Fruit fly (Drosophila melanogaster) whole organism, embryonic: ENCODE data around the gene CG43116.

Experiments used
- Atf3 ChIP-seq: fragments of 200-800 bp; sonication (Bioruptor generic); optimal IDR thresholded peaks from 3 replicates; lab custom pipeline; 2016; ENCODE audit warnings: missing biosample characterization, missing genetic modification characterization
- B-H2 ChIP-seq: fragments of 200-800 bp; sonication (Bioruptor generic); optimal IDR thresholded peaks from 2 replicates; lab custom pipeline; 2018; ENCODE audit warnings: missing biosample characterization, mild to moderate bottlenecking, missing genetic modification characterization
- BEAF-32 ChIP-seq: fragments of 200-800 bp; sonication (Bioruptor generic); optimal IDR thresholded peaks from 3 replicates; lab custom pipeline; 2017; ENCODE audit warnings: missing biosample characterization, missing genetic modification characterization, mild to moderate bottlenecking, moderate library complexity, missing genetic modification reagents
- Bteb2 ChIP-seq: fragments of 200-800 bp; sonication (Bioruptor generic); optimal IDR thresholded peaks from 2 replicates; lab custom pipeline; 2016; ENCODE audit warnings: missing biosample characterization, missing genetic modification characterization
- CG10565 ChIP-seq: fragments of 200-800 bp; sonication (Bioruptor generic); optimal IDR thresholded peaks from 3 replicates; lab custom pipeline; 2016; ENCODE audit warnings: missing biosample characterization, mild to moderate bottlenecking, missing genetic modification characterization
- CG10979 ChIP-seq: fragments of 200-800 bp; sonication (Bioruptor generic); optimal IDR thresholded peaks from 2 replicates; lab custom pipeline; 2018; ENCODE audit warnings: missing biosample characterization, mild to moderate bottlenecking, missing genetic modification characterization, moderate library complexity
- CG11093 ChIP-seq: fragments of 200-800 bp; sonication (Bioruptor generic); IDR thresholded peaks from 3 replicates; pipeline ENCODE4 v1.3.6; 2022; ENCODE audit warnings: missing biosample characterization, missing genetic modification characterization
- CG11560 ChIP-seq: fragments of 200-800 bp; sonication (Bioruptor generic); IDR thresholded peaks from 3 replicates; pipeline ENCODE4 v1.3.6; 2022; ENCODE audit warnings: missing biosample characterization, missing genetic modification characterization
- CG11695 ChIP-seq: fragments of 200-800 bp; sonication (Bioruptor generic); IDR thresholded peaks from 3 replicates; pipeline ENCODE4 v1.3.6; 2022; ENCODE audit warnings: missing biosample characterization, missing genetic modification characterization
- CG12659 ChIP-seq: fragments of 200-800 bp; sonication (Bioruptor generic); optimal IDR thresholded peaks from 3 replicates; lab custom pipeline; 2017; ENCODE audit warnings: mild to moderate bottlenecking, missing biosample characterization, missing genetic modification reagents, missing genetic modification characterization
- CG14050 ChIP-seq: fragments of 200-800 bp; sonication (Bioruptor generic); IDR thresholded peaks from 3 replicates; pipeline ENCODE4 v1.3.6; 2022; ENCODE audit warnings: missing biosample characterization, missing genetic modification characterization
- CG14667 ChIP-seq: fragments of 200-800 bp; sonication (Bioruptor generic); IDR thresholded peaks from 2 replicates; pipeline ENCODE4 v1.3.6; 2022; ENCODE audit warnings: missing biosample characterization, missing genetic modification characterization
- CG15073 ChIP-seq: fragments of 200-800 bp; sonication (Bioruptor generic); optimal IDR thresholded peaks from 2 replicates; lab custom pipeline; 2016; ENCODE audit warnings: missing biosample characterization, missing genetic modification characterization
- CG18599 ChIP-seq: fragments of 200-800 bp; sonication (Bioruptor generic); optimal IDR thresholded peaks from 3 replicates; lab custom pipeline; 2017; ENCODE audit warnings: missing biosample characterization, missing genetic modification characterization, mild to moderate bottlenecking, moderate library complexity, missing genetic modification reagents
- CG33213 ChIP-seq: fragments of 200-800 bp; sonication (Bioruptor generic); optimal IDR thresholded peaks from 3 replicates; lab custom pipeline; 2016; ENCODE audit warnings: missing biosample characterization, missing genetic modification characterization
- CG34376 ChIP-seq: fragments of 200-800 bp; sonication (Bioruptor generic); optimal IDR thresholded peaks from 2 replicates; lab custom pipeline; 2018; ENCODE audit warnings: missing biosample characterization, mild to moderate bottlenecking, missing genetic modification characterization
- CG3847 ChIP-seq: fragments of 200-800 bp; sonication (Bioruptor generic); IDR thresholded peaks from 2 replicates; pipeline ENCODE4 v1.3.6; 2022; ENCODE audit warnings: missing biosample characterization, missing genetic modification characterization
- CG4424 ChIP-seq: fragments of 200-800 bp; sonication (Bioruptor generic); optimal IDR thresholded peaks from 3 replicates; lab custom pipeline; 2016; ENCODE audit warnings: missing biosample characterization, missing genetic modification characterization
- CG5953 ChIP-seq: fragments of 200-800 bp; sonication (Bioruptor generic); IDR thresholded peaks from 2 replicates; pipeline ENCODE4 v1.3.6; 2022; ENCODE audit warnings: missing biosample characterization, missing genetic modification characterization
- CG7987 ChIP-seq: fragments of 200-800 bp; sonication (Bioruptor generic); optimal IDR thresholded peaks from 2 replicates; lab custom pipeline; 2018; ENCODE audit warnings: missing biosample characterization, mild to moderate bottlenecking, missing genetic modification characterization, moderate library complexity
- CG9876 ChIP-seq: fragments of 200-800 bp; sonication (Bioruptor generic); optimal IDR thresholded peaks from 2 replicates; lab custom pipeline; 2016; ENCODE audit warnings: missing biosample characterization, missing genetic modification characterization
- H2.0 ChIP-seq: fragments of 200-800 bp; sonication (Bioruptor generic); IDR thresholded peaks from 2 replicates; pipeline ENCODE4 v1.3.6; 2022; ENCODE audit warnings: missing biosample characterization, missing genetic modification characterization
- HHEX ChIP-seq: fragments of 200-800 bp; sonication (Bioruptor generic); optimal IDR thresholded peaks from 3 replicates; lab custom pipeline; 2017; ENCODE audit warnings: missing biosample characterization, mild to moderate bottlenecking, missing genetic modification characterization, missing genetic modification reagents
- Hr39 ChIP-seq: fragments of >200 bp; optimal IDR thresholded peaks from 2 replicates; lab custom pipeline; 2017
- NC2β ChIP-seq: fragments of 200-800 bp; sonication (Bioruptor generic); optimal IDR thresholded peaks from 2 replicates; lab custom pipeline; 2016; ENCODE audit warnings: missing biosample characterization, missing genetic modification characterization
- Neu2 ChIP-seq: fragments of 200-800 bp; sonication (Bioruptor generic); optimal IDR thresholded peaks from 3 replicates; lab custom pipeline; 2016; ENCODE audit warnings: missing biosample characterization, missing genetic modification characterization, borderline replicate concordance
- Pdp1 ChIP-seq, 2 experiments: fragments of 200-800 bp; sonication (Bioruptor generic); optimal IDR thresholded peaks; 3 replicates each; lab custom pipeline; 2016; ENCODE audit warnings: missing biosample characterization in 2 of 2, missing genetic modification characterization in 2 of 2, mild to moderate bottlenecking in 1 of 2, moderate library complexity in 1 of 2
- Ravus ChIP-seq: fragments of 200-800 bp; sonication (Bioruptor generic); IDR thresholded peaks from 2 replicates; pipeline ENCODE4 v1.3.6; 2022; ENCODE audit warnings: missing biosample characterization, missing genetic modification characterization
- Sox100B ChIP-seq: fragments of 200-800 bp; sonication (Bioruptor generic); optimal IDR thresholded peaks from 3 replicates; lab custom pipeline; 2018; ENCODE audit warnings: missing biosample characterization, mild to moderate bottlenecking, missing genetic modification characterization
- Sry-δ ChIP-seq: fragments of 200-800 bp; sonication (Bioruptor generic); optimal IDR thresholded peaks from 2 replicates; lab custom pipeline; 2016; ENCODE audit warnings: missing biosample characterization, missing genetic modification characterization
- Taf1 ChIP-seq: fragments of 200-800 bp; sonication (Bioruptor generic); IDR thresholded peaks from 2 replicates; pipeline ENCODE4 v1.3.6; 2022; ENCODE audit warnings: missing biosample characterization, missing genetic modification characterization
- btn ChIP-seq: fragments of 200-800 bp; sonication (Bioruptor generic); optimal IDR thresholded peaks from 2 replicates; lab custom pipeline; 2016; ENCODE audit warnings: missing biosample characterization, missing genetic modification characterization
- cas ChIP-seq: fragments of 200-800 bp; sonication (Bioruptor generic); IDR thresholded peaks from 2 replicates; pipeline ENCODE4 v1.3.6; 2022; ENCODE audit warnings: missing biosample characterization, missing genetic modification characterization
- chif ChIP-seq, 2 experiments: fragments of 200-800 bp; sonication (Bioruptor generic); optimal IDR thresholded peaks; 3 replicates each; lab custom pipeline; 2016; ENCODE audit warnings: missing biosample characterization in 2 of 2, missing genetic modification characterization in 2 of 2
- dmrt11E ChIP-seq: fragments of 200-800 bp; sonication (Bioruptor generic); optimal IDR thresholded peaks from 3 replicates; lab custom pipeline; 2018; ENCODE audit warnings: missing biosample characterization, mild to moderate bottlenecking, missing genetic modification characterization, moderate library complexity
- fd96Cb ChIP-seq: fragments of 200-800 bp; sonication (Bioruptor generic); optimal IDR thresholded peaks from 2 replicates; lab custom pipeline; 2018; ENCODE audit warnings: missing biosample characterization, mild to moderate bottlenecking, missing genetic modification characterization, moderate library complexity
- fu2 ChIP-seq: fragments of 200-800 bp; sonication (Bioruptor generic); optimal IDR thresholded peaks from 2 replicates; lab custom pipeline; 2016; ENCODE audit warnings: missing biosample characterization, missing genetic modification characterization
- lov ChIP-seq, 2 experiments: fragments of 200-800 bp in 1 of 2; fragments of >200 bp in 1 of 2; sonication (Bioruptor generic) in 1 of 2; IDR thresholded peaks in 1 of 2; optimal IDR thresholded peaks in 1 of 2; 2 replicates in 1 of 2; 3 replicates in 1 of 2; pipeline versions ENCODE4 v1.3.6 to Lab custom; 2017 to 2022; ENCODE audit warnings: missing biosample characterization in 1 of 2, missing genetic modification characterization in 1 of 2
- luna ChIP-seq: fragments of 200-800 bp; sonication (Bioruptor generic); optimal IDR thresholded peaks from 2 replicates; lab custom pipeline; 2016; ENCODE audit warnings: missing biosample characterization, missing genetic modification characterization
- otp ChIP-seq: fragments of 200-800 bp; sonication (Bioruptor generic); IDR thresholded peaks from 3 replicates; pipeline ENCODE4, ENCODE4 v1.3.6; 2022; ENCODE audit warnings: missing biosample characterization, missing genetic modification characterization
- pfk ChIP-seq: fragments of 200-800 bp; sonication (Bioruptor generic); optimal IDR thresholded peaks from 2 replicates; lab custom pipeline; 2018; ENCODE audit warnings: missing biosample characterization, mild to moderate bottlenecking, missing genetic modification characterization, moderate library complexity
- prd ChIP-seq, 3 experiments: fragments of >200 bp in 2 of 3; fragments of 200-800 bp in 1 of 3; sonication (Bioruptor generic) in 1 of 3; optimal IDR thresholded peaks in 2 of 3; IDR thresholded peaks in 1 of 3; 2 replicates in 2 of 3; 3 replicates in 1 of 3; pipeline versions ENCODE4 v1.3.6 to Lab custom; 2017 to 2022; ENCODE audit warnings: missing biosample characterization in 1 of 3, missing genetic modification characterization in 1 of 3
- psq ChIP-seq: fragments of 200-800 bp; sonication (Bioruptor generic); optimal IDR thresholded peaks from 2 replicates; lab custom pipeline; 2017; ENCODE audit warnings: missing biosample characterization, missing genetic modification characterization
- ro ChIP-seq: fragments of 200-800 bp; sonication (Bioruptor generic); IDR thresholded peaks from 2 replicates; pipeline ENCODE4 v1.3.6; 2022; ENCODE audit warnings: missing biosample characterization, missing genetic modification characterization
- sima ChIP-seq: fragments of 200-800 bp; sonication (Bioruptor generic); optimal IDR thresholded peaks from 2 replicates; lab custom pipeline; 2016; ENCODE audit warnings: missing biosample characterization, missing genetic modification characterization
- ssp ChIP-seq: fragments of 200-800 bp; sonication (Bioruptor generic); IDR thresholded peaks from 2 replicates; pipeline ENCODE4 v1.3.6; 2022; ENCODE audit warnings: missing biosample characterization, missing genetic modification characterization
- tin ChIP-seq: fragments of 200-800 bp; sonication (Bioruptor generic); optimal IDR thresholded peaks from 3 replicates; lab custom pipeline; 2016; ENCODE audit warnings: missing biosample characterization, missing genetic modification characterization
- zen2 ChIP-seq: fragments of 200-800 bp; sonication (Bioruptor generic); IDR thresholded peaks from 3 replicates; pipeline ENCODE4 v1.3.6; 2022; ENCODE audit warnings: missing biosample characterization, missing genetic modification characterization; ENCODE audit not compliant: partially characterized antibody
- zfh2 ChIP-seq: fragments of 200-800 bp; sonication (Bioruptor generic); optimal IDR thresholded peaks from 2 replicates; lab custom pipeline; 2016; ENCODE audit warnings: missing biosample characterization, missing genetic modification characterization

CG43116 gene

DNA sequence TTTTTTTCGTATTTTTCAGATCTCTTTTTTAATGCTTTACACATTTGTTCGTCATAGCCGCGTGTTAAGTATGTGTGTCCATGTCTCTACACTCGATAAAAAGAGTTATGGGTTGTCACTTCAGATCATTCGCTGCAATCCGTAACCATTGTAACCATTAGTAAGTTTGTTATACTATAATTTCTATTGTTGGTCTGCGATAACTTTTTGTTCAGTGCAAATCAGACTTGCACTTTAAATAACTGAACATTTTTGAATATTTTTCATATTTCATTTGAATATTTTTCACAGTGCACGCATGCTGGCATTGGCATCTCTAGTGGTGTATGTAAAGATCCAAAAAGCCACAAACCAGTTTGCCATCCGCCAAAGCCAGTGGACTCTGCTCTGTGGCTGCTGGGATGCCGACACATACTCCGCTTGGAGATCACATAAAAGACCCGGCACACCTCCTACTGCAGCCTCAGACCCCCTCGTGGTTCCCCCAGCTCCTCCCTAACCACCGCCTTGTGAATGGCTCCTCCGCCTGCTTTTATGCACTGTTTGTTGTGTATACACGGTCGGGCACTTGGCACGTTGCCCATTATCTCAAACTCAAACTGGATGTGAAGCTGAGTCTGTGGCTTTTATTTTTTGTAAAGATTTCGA, 12.2 kb upstream of the CG43116 start (continued):
- TF ChIP-seq H2.0 (GFP tag; lab: Robert Waterston, UW) (peak; percentile 88), CG4424 (peak; percentile 90), BEAF-32 (no peak), CG12659 (GFP tag; lab: Kevin White, UChicago) (peak; percentile 87), Neu2 (GFP tag; lab: Kevin White, UChicago) (no peak), CG33213 (GFP tag; lab: Kevin White, UChicago) (peak; percentile 80), CG34376 (no peak), tin (peak; percentile 90), zen2 (GFP tag; lab: Robert Waterston, UW) (no peak), CG5953 (GFP tag; lab: Robert Waterston, UW) (peak; percentile 75), chif (GFP tag; optimal IDR thresholded peaks at IDR 0.05; lab: Kevin White, UChicago) (peak; percentile 84 to 89), fd96Cb (tag; lab: Kevin White, UChicago) (peak; percentile 87), Sox100B (GFP tag; lab: Kevin White, UChicago) (peak; percentile 89), Bteb2 (GFP tag; lab: Kevin White, UChicago) (peak; percentile 76), fu2 (GFP tag; lab: Kevin White, UChicago) (peak; percentile 67), otp (peak; percentile 48; the same call in 1 of the 3 replicates), HHEX (GFP tag; lab: Kevin White, UChicago) (peak; percentile 81), prd (optimal IDR thresholded peaks at IDR 0.05; lab: Kevin White, UChicago) (no peak), prd (GFP tag; IDR thresholded peaks at IDR 0.05; lab: Robert Waterston, UW) (peak; percentile 87), zfh2 (GFP tag; lab: Kevin White, UChicago) (peak; percentile 69), NC2β (peak; percentile 80), Taf1 (GFP tag; lab: Robert Waterston, UW) (peak; percentile 80), CG7987 (GFP tag; lab: Kevin White, UChicago) (peak; percentile 41), ssp (GFP tag; lab: Robert Waterston, UW) (peak; percentile 75), CG11560 (peak; percentile 58; the same call in 1 of the 3 replicates), CG10979 (tag; lab: Kevin White, UChicago) (peak; percentile 91), B-H2 (GFP tag; lab: Kevin White, UChicago) (no peak), cas (GFP tag; lab: Robert Waterston, UW) (peak; percentile 38; the same call in 1 of the 2 replicates), Sry-δ (peak; percentile 45), pfk (GFP tag; lab: Kevin White, UChicago) (no peak), lov (optimal IDR thresholded peaks at IDR 0.05; lab: Kevin White, UChicago) (no peak), lov (GFP tag; IDR thresholded peaks at IDR 0.05; lab: Robert Waterston, UW) (peak; percentile 69; the same call in 1 of the 3 replicates), btn (peak; percentile 84), CG11093 (GFP tag; lab: Robert Waterston, UW) (peak; percentile 81), CG18599 (GFP tag; lab: Kevin White, UChicago) (peak; percentile 89), CG10565 (no peak), CG3847 (GFP tag; lab: Robert Waterston, UW) (peak; percentile 81), dmrt11E (tag; lab: Kevin White, UChicago) (peak; percentile 90), Pdp1 (GFP tag; optimal IDR thresholded peaks at IDR 0.05; lab: Kevin White, UChicago) (peak; percentile 86 to 87), Atf3 (GFP tag; lab: Kevin White, UChicago) (peak; percentile 84), luna (GFP tag; lab: Kevin White, UChicago) (peak; percentile 55), CG14050 (peak; percentile 83), CG11695 (GFP tag; lab: Robert Waterston, UW) (peak; percentile 88), CG15073 (GFP tag; lab: Kevin White, UChicago) (peak; percentile 63), psq (GFP tag; lab: Kevin White, UChicago) (peak; percentile 69), ro (peak; percentile 56; the same call in 1 of the 2 replicates), CG9876 (GFP tag; lab: Kevin White, UChicago) (peak; percentile 68), CG14667 (GFP tag; lab: Robert Waterston, UW) (peak; percentile 84), Ravus (GFP tag; lab: Robert Waterston, UW) (peak; percentile 36), Hr39 (lab: Kevin White, UChicago) (no peak), sima (GFP tag; lab: Kevin White, UChicago) (peak; percentile 50)
